Worm (Caenorhabditis elegans) whole organism, L3 larva: ENCODE measurements around the gene srz-10.

Experiments used
- R02D3.7 ChIP-seq: fragments of 150-350 bp; optimal IDR thresholded peaks from 2 replicates; lab custom pipeline; 2014; ENCODE audit warnings: missing biosample characterization, missing genetic modification characterization
- ZK546.5 ChIP-seq: sonication (generic microtip); optimal IDR thresholded peaks from 2 replicates; lab custom pipeline; 2017; ENCODE audit warnings: missing biosample characterization, missing genetic modification characterization
- aly-2 ChIP-seq: fragments of 150-350 bp; optimal IDR thresholded peaks from 2 replicates; lab custom pipeline; 2014; ENCODE audit warnings: missing biosample characterization, missing genetic modification characterization
- ama-1 ChIP-seq: fragments of 150-350 bp; optimal IDR thresholded peaks from 2 replicates; lab custom pipeline; 2018
- ceh-16 ChIP-seq: sonication (generic microtip); optimal IDR thresholded peaks from 2 replicates; lab custom pipeline; 2017; ENCODE audit warnings: missing biosample characterization, missing genetic modification characterization
- ceh-28 ChIP-seq: fragments of 150-350 bp; optimal IDR thresholded peaks from 2 replicates; lab custom pipeline; 2014; ENCODE audit warnings: missing biosample characterization, missing genetic modification reagents, missing genetic modification characterization
- ceh-9 ChIP-seq: sonication (generic microtip); optimal IDR thresholded peaks from 2 replicates; lab custom pipeline; 2018; ENCODE audit warnings: missing biosample characterization, missing genetic modification characterization
- egl-27 ChIP-seq: sonication (generic microtip); optimal IDR thresholded peaks from 4 replicates; lab custom pipeline; 2017; ENCODE audit warnings: missing biosample characterization, missing genetic modification reagents, missing genetic modification characterization
- egl-5 ChIP-seq: fragments of 150-350 bp; optimal IDR thresholded peaks from 2 replicates; lab custom pipeline; 2017; ENCODE audit warnings: missing biosample characterization, missing genetic modification reagents, missing genetic modification characterization, inconsistent platforms
- elt-2 ChIP-seq: sonication (generic microtip); optimal IDR thresholded peaks from 2 replicates; lab custom pipeline; 2016; ENCODE audit warnings: missing genetic modification reagents, mild to moderate bottlenecking, missing genetic modification characterization, missing compliant biosample characterization
- eor-1 ChIP-seq, 2 experiments: fragments of 150-350 bp; optimal IDR thresholded peaks; 2 replicates each; lab custom pipeline; 2014 to 2018; ENCODE audit warnings: missing biosample characterization in 2 of 2, missing genetic modification characterization in 2 of 2
- fkh-10 ChIP-seq: sonication (generic microtip); optimal IDR thresholded peaks from 2 replicates; lab custom pipeline; 2017; ENCODE audit warnings: missing biosample characterization, missing genetic modification reagents, missing genetic modification characterization
- fkh-2 ChIP-seq: fragments of 150-350 bp; optimal IDR thresholded peaks from 2 replicates; lab custom pipeline; 2014; ENCODE audit warnings: missing biosample characterization, missing genetic modification reagents, missing genetic modification characterization
- fos-1 ChIP-seq: fragments of 150-350 bp; optimal IDR thresholded peaks from 2 replicates; lab custom pipeline; 2014; ENCODE audit warnings: missing biosample characterization, missing genetic modification characterization
- hmg-11 ChIP-seq: sonication (generic microtip); optimal IDR thresholded peaks from 2 replicates; lab custom pipeline; 2016; ENCODE audit warnings: missing genetic modification characterization, missing compliant biosample characterization
- jun-1 ChIP-seq: fragments of 150-350 bp; optimal IDR thresholded peaks from 2 replicates; lab custom pipeline; 2014; ENCODE audit warnings: missing biosample characterization, missing genetic modification reagents, missing genetic modification characterization
- lin-15B ChIP-seq: fragments of 150-350 bp; optimal IDR thresholded peaks from 2 replicates; lab custom pipeline; 2014; ENCODE audit warnings: missing biosample characterization, missing genetic modification characterization
- lin-39 ChIP-seq: fragments of 150-350 bp; optimal IDR thresholded peaks from 2 replicates; lab custom pipeline; 2018; ENCODE audit warnings: missing biosample characterization, missing genetic modification reagents, missing genetic modification characterization
- mdl-1 ChIP-seq: fragments of 150-350 bp; optimal IDR thresholded peaks from 2 replicates; lab custom pipeline; 2014; ENCODE audit warnings: missing biosample characterization, missing genetic modification characterization
- mml-1 ChIP-seq: fragments of 150-350 bp; sonication (generic microtip); optimal IDR thresholded peaks from 3 replicates; lab custom pipeline; 2014; ENCODE audit warnings: missing biosample characterization, missing genetic modification characterization
- nfya-1 ChIP-seq: sonication (generic microtip); optimal IDR thresholded peaks from 2 replicates; lab custom pipeline; 2017; ENCODE audit warnings: missing genetic modification characterization, mild to moderate bottlenecking, missing compliant biosample characterization, antibody characterized with exemption, moderate library complexity; ENCODE audit not compliant: insufficient read depth
- nhr-12 ChIP-seq: fragments of 150-350 bp; optimal IDR thresholded peaks from 2 replicates; lab custom pipeline; 2014; ENCODE audit warnings: missing biosample characterization, missing genetic modification characterization
- nhr-23 ChIP-seq: fragments of 150-350 bp; optimal IDR thresholded peaks from 2 replicates; lab custom pipeline; 2014; ENCODE audit warnings: missing biosample characterization, missing genetic modification reagents, missing genetic modification characterization
- nhr-25 ChIP-seq: sonication (generic microtip); optimal IDR thresholded peaks from 2 replicates; lab custom pipeline; 2017; ENCODE audit warnings: missing biosample characterization, missing genetic modification characterization
- nhr-28 ChIP-seq: fragments of 150-350 bp; optimal IDR thresholded peaks from 2 replicates; lab custom pipeline; 2014; ENCODE audit warnings: missing biosample characterization, missing genetic modification characterization
- nhr-43 ChIP-seq: sonication (generic microtip); optimal IDR thresholded peaks from 2 replicates; lab custom pipeline; 2016; ENCODE audit warnings: mild to moderate bottlenecking, missing genetic modification characterization, missing compliant biosample characterization; ENCODE audit not compliant: poor library complexity, severe bottlenecking
- nhr-67 ChIP-seq: fragments of 150-350 bp; optimal IDR thresholded peaks from 2 replicates; lab custom pipeline; 2014; ENCODE audit warnings: missing biosample characterization, missing genetic modification characterization
- nhr-76 ChIP-seq: fragments of 150-350 bp; sonication (generic microtip); optimal IDR thresholded peaks from 5 replicates; lab custom pipeline; 2014; ENCODE audit warnings: missing biosample characterization, missing genetic modification characterization
- nhr-77 ChIP-seq: fragments of 150-350 bp; optimal IDR thresholded peaks from 2 replicates; lab custom pipeline; 2014; ENCODE audit warnings: missing biosample characterization, missing genetic modification characterization
- pqm-1 ChIP-seq: fragments of 150-350 bp; optimal IDR thresholded peaks from 2 replicates; lab custom pipeline; 2017; ENCODE audit warnings: missing biosample characterization, missing genetic modification characterization, inconsistent platforms
- skn-1 ChIP-seq: fragments of 150-350 bp; optimal IDR thresholded peaks from 2 replicates; lab custom pipeline; 2014; ENCODE audit warnings: missing biosample characterization, missing genetic modification characterization
- snpc-4 ChIP-seq: fragments of 150-350 bp; optimal IDR thresholded peaks from 2 replicates; lab custom pipeline; 2014; ENCODE audit warnings: missing biosample characterization, missing genetic modification characterization
- unc-39 ChIP-seq: sonication (generic microtip); optimal IDR thresholded peaks from 4 replicates; lab custom pipeline; 2017; ENCODE audit warnings: missing biosample characterization, missing genetic modification characterization
- unc-62 ChIP-seq: fragments of 150-350 bp; sonication (generic microtip); optimal IDR thresholded peaks from 4 replicates; lab custom pipeline; 2014; ENCODE audit warnings: missing biosample characterization, missing genetic modification reagents, missing genetic modification characterization
- zag-1 ChIP-seq: fragments of 150-350 bp; optimal IDR thresholded peaks from 2 replicates; lab custom pipeline; 2014; ENCODE audit warnings: missing biosample characterization, missing genetic modification characterization

Gene srz-10

ce11 chrV:15309011-15309410 is at the start of gene srz-10:
TSS of gene srz-10 (minus strand) at chrV:15309098.
- TF ChIP-seq egl-27 (tag; lab: Kevin White, UChicago) = no peak
- TF ChIP-seq lin-15B = no peak
- no peak for TF ChIP-seq snpc-4 (tag; lab: Kevin White, UChicago)
- TF ChIP-seq ZK546.5 (tag; lab: Kevin White, UChicago) = no peak
- TF ChIP-seq nhr-28 = no peak
- no peak for TF ChIP-seq pqm-1 (tag; lab: Kevin White, UChicago)
- no peak for TF ChIP-seq lin-39 (tag; lab: Kevin White, UChicago)
- TF ChIP-seq skn-1 (tag; lab: Kevin White, UChicago) = no peak
- TF ChIP-seq hmg-11 (tag; lab: Kevin White, UChicago) = no peak
- TF ChIP-seq R02D3.7 = no peak
- TF ChIP-seq mml-1 (tag; lab: Kevin White, UChicago) = no peak
- no peak for TF ChIP-seq zag-1
- TF ChIP-seq fkh-2 (tag; lab: Kevin White, UChicago) = no peak
- no peak for TF ChIP-seq nhr-25 (tag; lab: Kevin White, UChicago)
- TF ChIP-seq aly-2 (tag; lab: Kevin White, UChicago) = no peak
- no peak for TF ChIP-seq nhr-67 (tag; lab: Kevin White, UChicago)
- no peak for TF ChIP-seq eor-1 (tag; optimal IDR thresholded peaks at IDR 0.05; lab: Kevin White, UChicago)

ce11 chrV:15354648-15355047 is 45.8 kb upstream of the srz-10 start, which contains the start of gene C29F3.7:
TSS of gene C29F3.7 (plus strand) at chrV:15354901.
- TF ChIP-seq egl-27 (tag; lab: Kevin White, UChicago) (peak; percentile 60), pqm-1 (tag; lab: Kevin White, UChicago) (peak; percentile 99), elt-2 (tag; lab: Kevin White, UChicago) (peak; percentile 99), mml-1 (tag; lab: Kevin White, UChicago) (no peak), ama-1 (no peak), jun-1 (tag; lab: Kevin White, UChicago) (peak; percentile 57), nhr-43 (no peak)

ce11 chrV:15352376-15352775 is 43.5 kb upstream of the srz-10 start, which contains the start of gene srx-58:
TSS of gene srx-58 (plus strand) at chrV:15352676.
- no peak for TF ChIP-seq snpc-4 (tag; lab: Kevin White, UChicago)
- no peak for TF ChIP-seq eor-1 (tag; optimal IDR thresholded peaks at IDR 0.05; lab: Kevin White, UChicago)
- TF ChIP-seq unc-62 (GFP tag; lab: Kevin White, UChicago) = no peak
- TF ChIP-seq nhr-77 = no peak
- no peak for TF ChIP-seq nhr-12 (tag; lab: Kevin White, UChicago)
- TF ChIP-seq egl-27 (tag; lab: Kevin White, UChicago) = no peak
- no peak for TF ChIP-seq elt-2 (tag; lab: Kevin White, UChicago)
- no peak for TF ChIP-seq ceh-9 (tag; lab: Kevin White, UChicago)
- TF ChIP-seq mdl-1 (tag; lab: Kevin White, UChicago) = no peak
- TF ChIP-seq fkh-2 (tag; lab: Kevin White, UChicago) = no peak
- TF ChIP-seq nhr-23 (tag; lab: Kevin White, UChicago) = no peak
- no peak for TF ChIP-seq ceh-28 (tag; lab: Kevin White, UChicago)
- TF ChIP-seq nhr-25 (tag; lab: Kevin White, UChicago) = no peak
- TF ChIP-seq fos-1 (tag; lab: Kevin White, UChicago) = no peak

ce11 chrV:15350615-15351014 is 41.7 kb upstream of the srz-10 start, which contains the start of gene clec-231:
TSS of gene clec-231 (minus strand) at chrV:15350715.
- no peak for TF ChIP-seq fos-1 (tag; lab: Kevin White, UChicago)
- no peak for TF ChIP-seq jun-1 (tag; lab: Kevin White, UChicago)
- no peak for TF ChIP-seq nhr-28
- TF ChIP-seq ceh-16 (tag; lab: Kevin White, UChicago) = no peak
- TF ChIP-seq nhr-76 (tag; lab: Kevin White, UChicago) = no peak
- TF ChIP-seq R02D3.7 = no peak
- TF ChIP-seq unc-39 (tag; lab: Kevin White, UChicago) = no peak
- no peak for TF ChIP-seq nhr-25 (tag; lab: Kevin White, UChicago)
- no peak for TF ChIP-seq fkh-10
- no peak for TF ChIP-seq egl-27 (tag; lab: Kevin White, UChicago)
- no peak for TF ChIP-seq egl-5
- no peak for TF ChIP-seq mml-1 (tag; lab: Kevin White, UChicago)
- TF ChIP-seq nfya-1 (tag; lab: Kevin White, UChicago) = no peak
